Worm (Caenorhabditis elegans) whole organism, L1 larva: ENCODE results near the gene edg-1.

Source experiments
- lsy-2 ChIP-seq, 2 experiments: fragments of 150-350 bp; optimal IDR thresholded peaks; 2 replicates each; lab custom pipeline; 2014; ENCODE audit warnings: missing biosample characterization in 2 of 2, missing genetic modification characterization in 2 of 2
- mdl-1 ChIP-seq, 2 experiments: fragments of 150-350 bp; optimal IDR thresholded peaks; 2 replicates each; lab custom pipeline; 2014 to 2017; ENCODE audit warnings: missing biosample characterization in 2 of 2, missing genetic modification characterization in 2 of 2, inconsistent platforms in 1 of 2
- pag-3 ChIP-seq: sonication (generic microtip); optimal IDR thresholded peaks from 2 replicates; lab custom pipeline; 2017; ENCODE audit warnings: missing genetic modification characterization, mild to moderate bottlenecking, missing compliant biosample characterization, antibody characterized with exemption, borderline replicate concordance; ENCODE audit not compliant: insufficient read depth
- rnt-1 ChIP-seq: sonication (generic microtip); optimal IDR thresholded peaks from 2 replicates; lab custom pipeline; 2016; ENCODE audit warnings: mild to moderate bottlenecking, missing genetic modification characterization, moderate library complexity, missing compliant biosample characterization
- sox-4 ChIP-seq: sonication (generic microtip); optimal IDR thresholded peaks from 2 replicates; lab custom pipeline; 2016; ENCODE audit warnings: missing genetic modification characterization, missing compliant biosample characterization

DNA sequence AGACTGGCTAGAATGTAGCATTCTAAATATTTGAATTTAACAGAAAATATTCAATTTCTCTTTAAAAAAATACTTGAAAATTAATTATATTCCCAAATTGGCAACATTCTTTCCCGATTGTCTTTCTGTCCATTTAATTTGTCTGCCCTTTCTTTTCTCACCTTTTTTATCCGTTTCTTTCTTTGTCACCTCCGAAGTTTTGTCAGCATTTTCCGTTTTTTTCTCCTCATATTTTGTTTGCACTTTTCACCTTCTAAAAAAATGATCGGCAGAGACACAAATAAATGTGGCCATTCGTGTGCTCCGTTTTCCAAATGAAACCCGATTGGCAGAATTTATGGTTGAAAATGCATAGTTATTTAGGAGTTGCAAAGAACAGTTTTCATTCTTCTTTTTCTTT lies 4.5 kb upstream of the edg-1 start:
- TF ChIP-seq sox-4, result no peak
- no peak for TF ChIP-seq mdl-1 (tag; optimal IDR thresholded peaks at IDR 0.05; lab: Kevin White, UChicago)
- TF ChIP-seq rnt-1 (tag; lab: Kevin White, UChicago), result no peak
- TF ChIP-seq pag-3 (tag; lab: Kevin White, UChicago), result no peak
- TF ChIP-seq lsy-2 (tag; optimal IDR thresholded peaks at IDR 0.05; lab: Kevin White, UChicago), result no peak
